Fruit fly (Drosophila melanogaster) whole organism, embryonic: Measurements from ENCODE around the gene CG43054.

Experiments used
- Awh ChIP-seq: fragments of 200-800 bp; sonication (Bioruptor generic); IDR thresholded peaks from 2 replicates; pipeline ENCODE4, ENCODE4 v1.3.6; 2022; ENCODE audit warnings: missing biosample characterization, missing genetic modification characterization
- BEAF-32 ChIP-seq: fragments of 200-800 bp; sonication (Bioruptor generic); optimal IDR thresholded peaks from 3 replicates; lab custom pipeline; 2017; ENCODE audit warnings: missing biosample characterization, missing genetic modification characterization, mild to moderate bottlenecking, moderate library complexity, missing genetic modification reagents
- CG10431 ChIP-seq: fragments of 200-800 bp; sonication (Bioruptor generic); optimal IDR thresholded peaks from 3 replicates; lab custom pipeline; 2018; ENCODE audit warnings: missing biosample characterization, mild to moderate bottlenecking, missing genetic modification characterization
- CG10565 ChIP-seq: fragments of 200-800 bp; sonication (Bioruptor generic); optimal IDR thresholded peaks from 3 replicates; lab custom pipeline; 2016; ENCODE audit warnings: missing biosample characterization, mild to moderate bottlenecking, missing genetic modification characterization
- CG10654 ChIP-seq: fragments of 200-800 bp; sonication (Bioruptor generic); optimal IDR thresholded peaks from 2 replicates; lab custom pipeline; 2016; ENCODE audit warnings: missing biosample characterization, missing genetic modification characterization
- CG11085 ChIP-seq: fragments of 200-800 bp; sonication (Bioruptor generic); IDR thresholded peaks from 2 replicates; pipeline ENCODE4 v1.3.6; 2022; ENCODE audit warnings: missing biosample characterization, missing genetic modification characterization
- CG12071 ChIP-seq: fragments of 200-800 bp; sonication (Bioruptor generic); optimal IDR thresholded peaks from 3 replicates; lab custom pipeline; 2018; ENCODE audit warnings: missing biosample characterization, mild to moderate bottlenecking, missing genetic modification characterization
- CG12391 ChIP-seq: fragments of 200-800 bp; sonication (Bioruptor generic); optimal IDR thresholded peaks from 3 replicates; lab custom pipeline; 2018; ENCODE audit warnings: missing biosample characterization, mild to moderate bottlenecking, missing genetic modification characterization, moderate library complexity
- CG12769 ChIP-seq: fragments of 200-800 bp; sonication (Bioruptor generic); optimal IDR thresholded peaks from 2 replicates; lab custom pipeline; 2019; ENCODE audit warnings: missing biosample characterization, mild to moderate bottlenecking, missing genetic modification characterization, moderate library complexity
- CG6689 ChIP-seq: fragments of 200-800 bp; sonication (Bioruptor generic); IDR thresholded peaks from 2 replicates; pipeline ENCODE4 v1.3.6; 2022; ENCODE audit warnings: missing biosample characterization, missing genetic modification characterization
- CG6791 ChIP-seq: fragments of 200-800 bp; sonication (Bioruptor generic); IDR thresholded peaks from 3 replicates; pipeline ENCODE4 v1.3.6; 2022; ENCODE audit warnings: missing biosample characterization, missing genetic modification characterization; ENCODE audit not compliant: partially characterized antibody
- CG7745 ChIP-seq: fragments of 200-800 bp; sonication (Bioruptor generic); optimal IDR thresholded peaks from 2 replicates; lab custom pipeline; 2018; ENCODE audit warnings: missing biosample characterization, mild to moderate bottlenecking, missing genetic modification characterization, moderate library complexity
- CG7839 ChIP-seq: fragments of 200-800 bp; sonication (Bioruptor generic); optimal IDR thresholded peaks from 3 replicates; lab custom pipeline; 2018; ENCODE audit warnings: missing biosample characterization, mild to moderate bottlenecking, missing genetic modification characterization, moderate library complexity
- CG8089 ChIP-seq: fragments of 200-800 bp; sonication (Bioruptor generic); optimal IDR thresholded peaks from 3 replicates; lab custom pipeline; 2016; ENCODE audit warnings: missing biosample characterization, missing genetic modification characterization
- CG9817 ChIP-seq: fragments of 200-800 bp; sonication (Bioruptor generic); optimal IDR thresholded peaks from 2 replicates; lab custom pipeline; 2018; ENCODE audit warnings: missing biosample characterization, mild to moderate bottlenecking, missing genetic modification characterization, moderate library complexity
- CoRest ChIP-seq: fragments of 200-800 bp; sonication (Bioruptor generic); optimal IDR thresholded peaks from 3 replicates; lab custom pipeline; 2018; ENCODE audit warnings: missing biosample characterization, mild to moderate bottlenecking, missing genetic modification characterization, moderate library complexity
- CrebB ChIP-seq: fragments of 200-800 bp; sonication (Bioruptor generic); optimal IDR thresholded peaks from 3 replicates; lab custom pipeline; 2018; ENCODE audit warnings: missing biosample characterization, mild to moderate bottlenecking, missing genetic modification characterization
- Dbx ChIP-seq: fragments of 200-800 bp; sonication (Bioruptor generic); IDR thresholded peaks from 3 replicates; pipeline ENCODE4 v1.3.6; 2022; ENCODE audit warnings: missing biosample characterization, missing genetic modification characterization
- Deaf1 ChIP-seq: fragments of 200-800 bp; optimal IDR thresholded peaks from 3 replicates; lab custom pipeline; 2019; ENCODE audit warnings: missing biosample characterization, mild to moderate bottlenecking, missing genetic modification characterization, moderate library complexity
- Gsc ChIP-seq: fragments of 200-800 bp; sonication (Bioruptor generic); IDR thresholded peaks from 2 replicates; pipeline ENCODE4 v1.3.6; 2022; ENCODE audit warnings: missing biosample characterization, missing genetic modification characterization
- Hmr ChIP-seq: fragments of 200-800 bp; sonication (Bioruptor generic); optimal IDR thresholded peaks from 3 replicates; lab custom pipeline; 2017; ENCODE audit warnings: mild to moderate bottlenecking, missing biosample characterization, missing genetic modification reagents, missing genetic modification characterization
- Oli ChIP-seq: fragments of 200-800 bp; sonication (Bioruptor generic); optimal IDR thresholded peaks from 2 replicates; lab custom pipeline; 2018; ENCODE audit warnings: missing biosample characterization, mild to moderate bottlenecking, missing genetic modification characterization, moderate library complexity
- Six4 ChIP-seq: fragments of 200-800 bp; sonication (Bioruptor generic); optimal IDR thresholded peaks from 2 replicates; lab custom pipeline; 2016; ENCODE audit warnings: missing biosample characterization, missing genetic modification characterization
- Sry-β ChIP-seq: fragments of 200-800 bp; sonication (Bioruptor generic); optimal IDR thresholded peaks from 2 replicates; lab custom pipeline; 2018; ENCODE audit warnings: missing biosample characterization, mild to moderate bottlenecking, missing genetic modification characterization, moderate library complexity
- Stat92E ChIP-seq, 3 experiments: fragments of >200 bp in 2 of 3; fragments of 200-800 bp in 1 of 3; sonication (Bioruptor generic) in 1 of 3; optimal IDR thresholded peaks; 2 replicates each; lab custom pipeline; 2017 to 2019; ENCODE audit warnings: missing biosample characterization in 3 of 3, missing genetic modification characterization in 3 of 3, mild to moderate bottlenecking in 1 of 3, moderate library complexity in 1 of 3
- Taf1 ChIP-seq: fragments of 200-800 bp; sonication (Bioruptor generic); IDR thresholded peaks from 2 replicates; pipeline ENCODE4 v1.3.6; 2022; ENCODE audit warnings: missing biosample characterization, missing genetic modification characterization
- abd-A ChIP-seq: fragments of 200-800 bp; sonication (Bioruptor generic); optimal IDR thresholded peaks from 3 replicates; lab custom pipeline; 2019; ENCODE audit warnings: missing biosample characterization, mild to moderate bottlenecking, missing genetic modification characterization, moderate library complexity
- chif ChIP-seq, 2 experiments: fragments of 200-800 bp; sonication (Bioruptor generic); optimal IDR thresholded peaks; 3 replicates each; lab custom pipeline; 2016; ENCODE audit warnings: missing biosample characterization in 2 of 2, missing genetic modification characterization in 2 of 2
- chm ChIP-seq: fragments of 200-800 bp; sonication (Bioruptor generic); IDR thresholded peaks from 2 replicates; pipeline ENCODE4 v1.3.6; 2022; ENCODE audit warnings: missing biosample characterization, missing genetic modification characterization
- dan ChIP-seq: fragments of 200-800 bp; sonication (Bioruptor generic); IDR thresholded peaks from 2 replicates; pipeline ENCODE4 v1.3.6; 2022; ENCODE audit warnings: missing biosample characterization, missing genetic modification characterization
- dmrt11E ChIP-seq: fragments of 200-800 bp; sonication (Bioruptor generic); optimal IDR thresholded peaks from 3 replicates; lab custom pipeline; 2018; ENCODE audit warnings: missing biosample characterization, mild to moderate bottlenecking, missing genetic modification characterization, moderate library complexity
- fd3F ChIP-seq: fragments of 200-800 bp; sonication (Bioruptor generic); optimal IDR thresholded peaks from 2 replicates; lab custom pipeline; 2018; ENCODE audit warnings: missing biosample characterization, mild to moderate bottlenecking, missing genetic modification characterization, moderate library complexity
- gsb-n ChIP-seq: fragments of 200-800 bp; sonication (Bioruptor generic); optimal IDR thresholded peaks from 3 replicates; lab custom pipeline; 2018; ENCODE audit warnings: missing biosample characterization, mild to moderate bottlenecking, missing genetic modification characterization
- hb ChIP-seq: fragments of 200-800 bp; sonication (Bioruptor generic); IDR thresholded peaks from 3 replicates; pipeline ENCODE4 v1.3.6; 2022; ENCODE audit warnings: missing biosample characterization, missing genetic modification characterization; ENCODE audit not compliant: partially characterized antibody
- kay ChIP-seq: fragments of 200-800 bp; sonication (Bioruptor generic); optimal IDR thresholded peaks from 2 replicates; lab custom pipeline; 2016; ENCODE audit warnings: missing biosample characterization, missing genetic modification characterization
- kni ChIP-seq: fragments of 200-800 bp; sonication (Bioruptor generic); optimal IDR thresholded peaks from 3 replicates; lab custom pipeline; 2017; ENCODE audit warnings: mild to moderate bottlenecking, missing biosample characterization, missing genetic modification reagents, missing genetic modification characterization
- nau ChIP-seq: fragments of 200-800 bp; sonication (Bioruptor generic); optimal IDR thresholded peaks from 3 replicates; lab custom pipeline; 2017; ENCODE audit warnings: missing biosample characterization, mild to moderate bottlenecking, missing genetic modification characterization, missing genetic modification reagents
- nom ChIP-seq: fragments of 200-800 bp; sonication (Bioruptor generic); optimal IDR thresholded peaks from 2 replicates; lab custom pipeline; 2017; ENCODE audit warnings: missing biosample characterization, missing genetic modification characterization, mild to moderate bottlenecking, moderate library complexity, missing genetic modification reagents
- pros ChIP-seq: fragments of 200-800 bp; sonication (Bioruptor generic); optimal IDR thresholded peaks from 3 replicates; lab custom pipeline; 2019; ENCODE audit warnings: missing biosample characterization, mild to moderate bottlenecking, missing genetic modification characterization, moderate library complexity
- row ChIP-seq: fragments of 200-800 bp; sonication (Bioruptor generic); IDR thresholded peaks from 3 replicates; pipeline ENCODE4 v1.3.6; 2022; ENCODE audit warnings: missing biosample characterization, missing genetic modification characterization
- seq ChIP-seq: fragments of 200-800 bp; sonication (Bioruptor generic); IDR thresholded peaks from 2 replicates; pipeline ENCODE4 v1.3.6; 2022; ENCODE audit warnings: missing biosample characterization, missing genetic modification characterization
- ssp ChIP-seq: fragments of 200-800 bp; sonication (Bioruptor generic); IDR thresholded peaks from 2 replicates; pipeline ENCODE4 v1.3.6; 2022; ENCODE audit warnings: missing biosample characterization, missing genetic modification characterization
- tgo ChIP-seq: fragments of 200-800 bp; sonication (Bioruptor generic); IDR thresholded peaks from 3 replicates; pipeline ENCODE4 v1.3.6; 2022; ENCODE audit warnings: missing biosample characterization, missing genetic modification characterization
- trem ChIP-seq: fragments of 200-800 bp; optimal IDR thresholded peaks from 3 replicates; lab custom pipeline; 2019; ENCODE audit warnings: missing biosample characterization, mild to moderate bottlenecking, missing genetic modification characterization, moderate library complexity
- vvl ChIP-seq: fragments of 200-800 bp; sonication (Bioruptor generic); IDR thresholded peaks from 2 replicates; pipeline ENCODE4 v1.3.6; 2022; ENCODE audit warnings: missing biosample characterization, missing genetic modification characterization
- yki ChIP-seq: fragments of >200 bp; optimal IDR thresholded peaks from 3 replicates; lab custom pipeline; 2018
- z ChIP-seq: fragments of 200-800 bp; sonication (Bioruptor generic); IDR thresholded peaks from 3 replicates; pipeline ENCODE4 v1.3.6; 2022; ENCODE audit warnings: missing biosample characterization, missing genetic modification characterization

CG43054 gene

DNA sequence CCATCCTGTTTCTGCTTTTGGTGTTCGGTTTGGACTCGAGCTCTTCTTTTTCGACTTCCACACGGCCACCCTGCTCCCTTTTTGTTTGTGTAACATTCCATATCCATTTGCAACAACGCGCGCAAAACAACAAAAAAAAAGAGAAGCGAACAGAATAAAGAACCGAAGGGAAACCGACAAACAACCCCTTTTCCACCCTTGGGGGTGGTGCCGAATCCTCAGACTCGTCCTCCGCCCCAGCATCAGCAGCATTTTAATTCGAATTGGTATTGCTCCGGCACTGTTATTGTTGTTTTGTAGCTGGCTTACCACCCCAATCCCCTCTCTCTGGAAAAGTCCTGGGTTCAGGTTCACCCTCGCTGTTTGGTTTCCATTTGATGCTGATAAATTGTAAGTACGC is 42.7 kb upstream of the CG43054 start (continued):
- TF ChIP-seq Gsc (GFP tag; lab: Robert Waterston, UW) (no peak), kni (GFP tag; lab: Kevin White, UChicago) (peak; percentile 61), CG11085 (GFP tag; lab: Robert Waterston, UW) (no peak), CG7745 (tag; lab: Kevin White, UChicago) (peak; percentile 29), Deaf1 (peak; percentile 29), CG9817 (tag; lab: Kevin White, UChicago) (no peak), CG10431 (GFP tag; lab: Kevin White, UChicago) (no peak), Awh (no peak), hb (GFP tag; lab: Robert Waterston, UW) (no peak), chm (GFP tag; lab: Robert Waterston, UW) (no peak), pros (peak; percentile 75), Taf1 (no peak), seq (GFP tag; lab: Robert Waterston, UW) (peak; percentile 36; the same call in 1 of the 2 replicates), CrebB (no peak), CG10654 (GFP tag; lab: Kevin White, UChicago) (no peak), nom (GFP tag; lab: Kevin White, UChicago) (peak; percentile 34), CG7839 (tag; lab: Kevin White, UChicago) (no peak), CG12071 (GFP tag; lab: Kevin White, UChicago) (no peak), CG8089 (GFP tag; lab: Kevin White, UChicago) (no peak), abd-A (peak; percentile 90), CoRest (no peak)

DNA sequence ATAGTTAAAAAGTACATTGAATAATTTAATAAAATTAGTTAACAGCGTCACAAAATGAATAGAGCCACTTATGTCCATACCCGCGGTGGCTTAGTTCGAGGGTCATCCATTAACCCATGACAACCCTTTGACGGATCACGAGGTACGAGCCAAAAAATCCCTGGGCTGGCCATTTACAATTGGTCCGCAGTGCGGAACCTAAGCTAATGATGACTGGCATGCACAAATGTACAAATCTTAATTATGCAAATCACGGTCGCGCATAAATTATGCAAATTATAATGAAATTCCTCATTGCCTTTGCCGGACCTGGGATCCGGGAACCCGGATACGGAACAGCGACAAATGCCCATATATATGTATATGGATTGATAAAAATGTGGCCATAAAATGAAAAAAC is 40.9 kb upstream of the CG43054 start:
- TF ChIP-seq nau (GFP tag; lab: Kevin White, UChicago) = no peak
- peak; percentile 58 for TF ChIP-seq gsb-n
- no peak for TF ChIP-seq CG6791
- no peak for TF ChIP-seq kay (GFP tag; lab: Kevin White, UChicago)
- TF ChIP-seq Awh = 0 out of 2 replicates have a peak, but pooled peaks have one; percentile 14
- TF ChIP-seq dan = no peak
- no peak for TF ChIP-seq tgo
- TF ChIP-seq CG7745 (tag; lab: Kevin White, UChicago) = peak; percentile 48
- TF ChIP-seq vvl (GFP tag; lab: Robert Waterston, UW) = peak; percentile 69; the same call in 1 of the 2 replicates
- TF ChIP-seq Oli = peak; percentile 13
- no peak for TF ChIP-seq yki
- no peak for TF ChIP-seq Stat92E (GFP tag; optimal IDR thresholded peaks at IDR 0.05; lab: Kevin White, UChicago)
- 0 out of 3 replicates have a peak, but pooled peaks have one; percentile 23 for TF ChIP-seq row

DNA sequence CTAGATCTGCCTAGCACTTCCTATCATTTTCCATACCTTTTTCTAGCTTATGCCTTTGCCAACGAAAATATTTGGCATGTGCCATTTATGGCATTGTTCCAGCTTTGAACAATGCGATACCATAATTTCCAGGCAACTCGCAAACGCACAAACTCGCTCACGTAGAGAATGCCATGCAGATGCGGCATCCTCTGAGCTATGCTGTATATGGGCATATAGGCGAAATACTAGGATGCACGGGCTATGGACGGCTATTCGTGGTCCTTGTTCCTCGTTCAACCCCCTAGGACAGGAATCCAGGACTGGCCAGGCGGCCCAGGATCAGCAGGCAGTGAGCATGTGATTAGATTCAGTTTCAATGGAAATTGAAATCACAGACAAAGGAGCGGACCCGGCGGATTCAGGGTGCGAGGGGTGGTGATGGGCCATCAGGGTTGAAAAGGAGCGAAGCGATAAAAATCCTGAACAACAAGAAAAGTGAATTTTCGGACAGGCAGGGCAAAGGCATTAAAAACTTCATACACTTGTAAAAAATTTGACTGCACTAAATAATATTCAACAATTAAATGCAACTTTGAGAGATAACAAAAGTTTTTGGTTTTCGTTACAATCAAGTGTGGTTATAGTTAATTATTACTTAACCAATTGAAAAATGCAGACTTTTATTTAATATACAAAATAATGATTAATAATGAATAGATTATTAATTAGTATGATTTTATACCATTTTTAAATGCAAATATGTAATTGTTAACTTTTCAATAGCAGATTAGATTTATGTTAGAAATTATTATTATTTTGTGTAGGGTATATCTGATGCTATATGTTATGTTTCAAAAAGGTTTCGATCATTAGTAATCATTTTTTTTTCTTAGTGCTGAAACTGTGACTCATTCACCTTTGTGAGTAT is 39.2 kb upstream of the CG43054 start:
- TF ChIP-seq BEAF-32 (GFP tag; lab: Kevin White, UChicago) (no peak), CG10565 (GFP tag; lab: Kevin White, UChicago) (no peak), CG6689 (GFP tag; lab: Robert Waterston, UW) (0 out of 2 replicates have a peak, but pooled peaks have one; percentile 17), Hmr (peak; percentile 21), z (GFP tag; lab: Robert Waterston, UW) (no peak), Dbx (GFP tag; lab: Robert Waterston, UW) (0 out of 3 replicates have a peak, but pooled peaks have one; percentile 45), CG12071 (GFP tag; lab: Kevin White, UChicago) (no peak), Sry-β (GFP tag; lab: Kevin White, UChicago) (no peak), CG10654 (GFP tag; lab: Kevin White, UChicago) (peak; percentile 18), fd3F (GFP tag; lab: Kevin White, UChicago) (no peak), dmrt11E (tag; lab: Kevin White, UChicago) (peak; percentile 80), CG12769 (tag; lab: Kevin White, UChicago) (no peak), chif (GFP tag; optimal IDR thresholded peaks at IDR 0.05; lab: Kevin White, UChicago) (no peak), Six4 (GFP tag; lab: Kevin White, UChicago) (no peak), vvl (GFP tag; lab: Robert Waterston, UW) (no peak; the same call in 1 of the 2 replicates), trem (tag; lab: Kevin White, UChicago) (peak; percentile 36), ssp (no peak), CG12391 (tag; lab: Kevin White, UChicago) (peak; percentile 75)
